Worm (Caenorhabditis elegans) whole organism, L1 larva: ENCODE measurements around the gene cutl-27.

Experiments
- C16A3.4 ChIP-seq: fragments of 150-350 bp; optimal IDR thresholded peaks from 2 replicates; lab custom pipeline; 2014; ENCODE audit warnings: missing biosample characterization, missing genetic modification characterization
- Y116A8C.19 ChIP-seq: sonication (generic microtip); optimal IDR thresholded peaks from 2 replicates; lab custom pipeline; 2016; ENCODE audit warnings: missing compliant biosample characterization, missing genetic modification characterization, borderline replicate concordance
- aha-1 ChIP-seq: fragments of 150-350 bp; optimal IDR thresholded peaks from 2 replicates; lab custom pipeline; 2014; ENCODE audit warnings: missing biosample characterization, missing genetic modification characterization
- alr-1 ChIP-seq: fragments of 200-800 bp; sonication (Bioruptor generic); optimal IDR thresholded peaks from 2 replicates; lab custom pipeline; 2018; ENCODE audit warnings: borderline replicate concordance, mild to moderate bottlenecking, missing genetic modification characterization, missing compliant biosample characterization
- blmp-1 ChIP-seq: fragments of 150-350 bp; optimal IDR thresholded peaks from 2 replicates; lab custom pipeline; 2014; ENCODE audit warnings: missing biosample characterization, missing genetic modification characterization
- ceh-8 ChIP-seq: fragments of 200-800 bp; sonication (Bioruptor generic); optimal IDR thresholded peaks from 2 replicates; lab custom pipeline; 2018; ENCODE audit warnings: mild to moderate bottlenecking, missing genetic modification characterization, moderate library complexity, missing compliant biosample characterization
- ceh-82 ChIP-seq, 3 experiments: fragments of 150-350 bp in 1 of 3; sonication (generic microtip) in 2 of 3; optimal IDR thresholded peaks; 2 replicates each; lab custom pipeline; 2014 to 2017; ENCODE audit warnings: missing biosample characterization in 3 of 3, missing genetic modification characterization in 3 of 3
- ceh-88 ChIP-seq: fragments of 200-800 bp; sonication (Bioruptor generic); IDR thresholded peaks from 2 replicates; pipeline ENCODE4 v1.3.6; 2022; ENCODE audit warnings: missing genetic modification characterization, missing compliant biosample characterization
- ceh-90 ChIP-seq: sonication (generic microtip); optimal IDR thresholded peaks from 2 replicates; lab custom pipeline; 2016; ENCODE audit warnings: missing genetic modification characterization, missing compliant biosample characterization
- dpl-1 ChIP-seq, 3 experiments: fragments of 150-350 bp in 2 of 3; sonication (generic microtip) in 1 of 3; optimal IDR thresholded peaks; 2 replicates each; lab custom pipeline; 2014 to 2017; ENCODE audit warnings: missing biosample characterization in 3 of 3, missing genetic modification characterization in 3 of 3, missing genetic modification reagents in 3 of 3
- dsc-1 ChIP-seq: sonication (generic microtip); optimal IDR thresholded peaks from 2 replicates; lab custom pipeline; 2016; ENCODE audit warnings: mild to moderate bottlenecking, missing genetic modification characterization, missing compliant biosample characterization
- efl-1 ChIP-seq, 4 experiments: fragments of 150-350 bp; optimal IDR thresholded peaks in 3 of 4; peaks in 1 of 4; 1 replicate in 1 of 4; 2 replicates in 3 of 4; lab custom pipeline; 2014; ENCODE audit warnings: missing biosample characterization in 2 of 4, missing genetic modification characterization in 2 of 4, missing genetic modification reagents in 2 of 4
- efl-3 ChIP-seq: fragments of 200-800 bp; sonication (Bioruptor generic); optimal IDR thresholded peaks from 2 replicates; lab custom pipeline; 2018; ENCODE audit warnings: mild to moderate bottlenecking, missing genetic modification characterization, missing compliant biosample characterization
- egl-27 ChIP-seq, 2 experiments: fragments of 150-350 bp in 1 of 2; sonication (generic microtip); optimal IDR thresholded peaks; 3 replicates each; lab custom pipeline; 2017 to 2018; ENCODE audit warnings: missing biosample characterization in 2 of 2, missing genetic modification characterization in 2 of 2, missing genetic modification reagents in 2 of 2
- elt-3 ChIP-seq, 6 experiments: fragments of 150-350 bp in 1 of 6; sonication (generic microtip); optimal IDR thresholded peaks; 2 replicates each; lab custom pipeline; 2017 to 2018; ENCODE audit warnings: missing biosample characterization in 6 of 6, missing genetic modification characterization in 6 of 6, inconsistent platforms in 1 of 6
- fkh-8 ChIP-seq: sonication (generic microtip); optimal IDR thresholded peaks from 2 replicates; lab custom pipeline; 2016; ENCODE audit warnings: mild to moderate bottlenecking, missing genetic modification characterization, missing compliant biosample characterization
- lin-13 ChIP-seq: fragments of 150-350 bp; optimal IDR thresholded peaks from 2 replicates; lab custom pipeline; 2014; ENCODE audit warnings: missing biosample characterization, missing genetic modification reagents, missing genetic modification characterization
- lin-14 ChIP-seq: fragments of 200-800 bp; sonication (Bioruptor generic); optimal IDR thresholded peaks from 2 replicates; lab custom pipeline; 2018; ENCODE audit warnings: mild to moderate bottlenecking, missing genetic modification characterization, moderate library complexity, missing compliant biosample characterization
- lin-35 ChIP-seq, 2 experiments: fragments of 150-350 bp; optimal IDR thresholded peaks; 2 replicates each; lab custom pipeline; 2014; ENCODE audit warnings: missing biosample characterization in 2 of 2, missing genetic modification characterization in 2 of 2, missing genetic modification reagents in 2 of 2
- lir-3 ChIP-seq: sonication (generic microtip); optimal IDR thresholded peaks from 2 replicates; lab custom pipeline; 2016; ENCODE audit warnings: mild to moderate bottlenecking, missing genetic modification characterization, moderate library complexity, missing compliant biosample characterization; ENCODE audit not compliant: poor library complexity
- mab-9 ChIP-seq: fragments of 200-800 bp; sonication (Bioruptor generic); IDR thresholded peaks from 2 replicates; pipeline ENCODE4 v1.3.6; 2022; ENCODE audit warnings: missing genetic modification reagents, missing genetic modification characterization, missing compliant biosample characterization
- nhr-19 ChIP-seq: fragments of 200-800 bp; sonication (Bioruptor generic); conservative IDR thresholded peaks from 2 replicates; pipeline ENCODE4 v1.3.6; 2022; ENCODE audit warnings: missing genetic modification characterization, missing compliant biosample characterization
- nhr-20 ChIP-seq: sonication (generic microtip); optimal IDR thresholded peaks from 2 replicates; lab custom pipeline; 2016; ENCODE audit warnings: mild to moderate bottlenecking, missing genetic modification characterization, missing compliant biosample characterization
- nhr-47 ChIP-seq: sonication (generic microtip); optimal IDR thresholded peaks from 2 replicates; lab custom pipeline; 2016; ENCODE audit warnings: mild to moderate bottlenecking, missing genetic modification characterization, moderate library complexity, missing compliant biosample characterization
- nhr-71 ChIP-seq: sonication (generic microtip); optimal IDR thresholded peaks from 2 replicates; lab custom pipeline; 2016; ENCODE audit warnings: mild to moderate bottlenecking, missing genetic modification characterization, moderate library complexity, missing compliant biosample characterization
- nhr-84 ChIP-seq: sonication (generic microtip); optimal IDR thresholded peaks from 2 replicates; lab custom pipeline; 2017; ENCODE audit warnings: missing biosample characterization, missing genetic modification characterization
- nhr-85 ChIP-seq: sonication (generic microtip); peaks from one replicate; lab custom pipeline; 2016; ENCODE audit warnings: missing genetic modification characterization, inconsistent platforms, missing compliant biosample characterization
- pax-3 ChIP-seq: fragments of 200-800 bp; sonication (Bioruptor generic); optimal IDR thresholded peaks from 2 replicates; lab custom pipeline; 2018; ENCODE audit warnings: mild to moderate bottlenecking, missing genetic modification characterization, moderate library complexity, missing compliant biosample characterization
- pqm-1 ChIP-seq: sonication (generic microtip); optimal IDR thresholded peaks from 3 replicates; lab custom pipeline; 2017; ENCODE audit warnings: missing biosample characterization, missing genetic modification characterization
- rnt-1 ChIP-seq: sonication (generic microtip); optimal IDR thresholded peaks from 2 replicates; lab custom pipeline; 2016; ENCODE audit warnings: mild to moderate bottlenecking, missing genetic modification characterization, moderate library complexity, missing compliant biosample characterization
- snu-23 ChIP-seq: sonication (generic microtip); optimal IDR thresholded peaks from 2 replicates; lab custom pipeline; 2016; ENCODE audit warnings: missing genetic modification characterization, missing compliant biosample characterization
- sox-4 ChIP-seq: sonication (generic microtip); optimal IDR thresholded peaks from 2 replicates; lab custom pipeline; 2016; ENCODE audit warnings: missing genetic modification characterization, missing compliant biosample characterization
- sptf-1 ChIP-seq: fragments of 150-350 bp; optimal IDR thresholded peaks from 2 replicates; lab custom pipeline; 2014; ENCODE audit warnings: missing biosample characterization, missing genetic modification characterization
- tbx-2 ChIP-seq: sonication (generic microtip); optimal IDR thresholded peaks from 2 replicates; lab custom pipeline; 2016; ENCODE audit warnings: missing genetic modification characterization, missing compliant biosample characterization
- tlp-1 ChIP-seq: fragments of 150-350 bp; optimal IDR thresholded peaks from 2 replicates; lab custom pipeline; 2014; ENCODE audit warnings: missing biosample characterization, missing genetic modification characterization
- xbp-1 ChIP-seq: sonication (generic microtip); optimal IDR thresholded peaks from 2 replicates; lab custom pipeline; 2016; ENCODE audit warnings: missing genetic modification characterization, missing compliant biosample characterization
- ztf-11 ChIP-seq, 2 experiments: sonication (generic microtip); optimal IDR thresholded peaks; 2 replicates each; lab custom pipeline; 2016 to 2017; ENCODE audit warnings: missing genetic modification characterization in 2 of 2, missing biosample characterization in 1 of 2, missing compliant biosample characterization in 1 of 2

The cutl-27 gene

ce11 chrIV:11893336-11893735 lies 15.0 kb downstream of the cutl-27 start:
- TF ChIP-seq ceh-88 (GFP tag; lab: Robert Waterston, UW) (no peak), pax-3 (tag; lab: Kevin White, UChicago) (peak; percentile 6), egl-27 (tag; optimal IDR thresholded peaks at IDR 0.05; lab: Kevin White, UChicago) (no peak), sox-4 (tag; lab: Kevin White, UChicago) (peak; percentile 21), dsc-1 (tag; lab: Kevin White, UChicago) (peak; percentile 90), fkh-8 (no peak), nhr-71 (peak; percentile 3), nhr-47 (tag; lab: Kevin White, UChicago) (peak; percentile 18)

- no peak for TF ChIP-seq ztf-11 (tag; optimal IDR thresholded peaks at IDR 0.05; lab: Kevin White, UChicago)
- peak; percentile 33 for TF ChIP-seq lin-14
- peak; percentile 67 for TF ChIP-seq nhr-20 (tag; lab: Kevin White, UChicago)
- no peak for TF ChIP-seq alr-1 (tag; lab: Kevin White, UChicago)
- no peak for TF ChIP-seq nhr-84 (tag; lab: Kevin White, UChicago)
- TF ChIP-seq efl-3, result no peak
- TF ChIP-seq nhr-71, result no peak
- TF ChIP-seq Y116A8C.19 (tag; lab: Kevin White, UChicago), result no peak
- no peak for TF ChIP-seq C16A3.4 (tag; lab: Kevin White, UChicago)
- peak; percentile 34 for TF ChIP-seq blmp-1 (tag; lab: Kevin White, UChicago)
- peak; percentile 14 for TF ChIP-seq snu-23
- TF ChIP-seq lin-13, result no peak
- no peak for TF ChIP-seq pqm-1 (tag; lab: Kevin White, UChicago)
- TF ChIP-seq pax-3 (tag; lab: Kevin White, UChicago), result no peak
- TF ChIP-seq rnt-1 (tag; lab: Kevin White, UChicago), result no peak
- TF ChIP-seq efl-1 (optimal IDR thresholded peaks at IDR 0.05; lab: Kevin White, UChicago), result no peak
- TF ChIP-seq efl-1 (GFP tag; optimal IDR thresholded peaks at IDR 0.05 in 1 of 2; lab: Kevin White, UChicago), result peak in 1 of 2 experiments; percentile 64
- TF ChIP-seq lin-35 (GFP tag; optimal IDR thresholded peaks at IDR 0.05; lab: Kevin White, UChicago), result peak in 1 of 2 experiments; percentile 41
- peak in 2 of 6 experiments; percentile 12 to 47 for TF ChIP-seq elt-3 (tag; optimal IDR thresholded peaks at IDR 0.05; lab: Kevin White, UChicago)
- no peak for TF ChIP-seq ceh-90 (tag; lab: Kevin White, UChicago)
- TF ChIP-seq ceh-82 (tag; optimal IDR thresholded peaks at IDR 0.05; lab: Kevin White, UChicago), result no peak
- peak; percentile 76 for TF ChIP-seq nhr-85
- TF ChIP-seq ceh-8, result no peak
- TF ChIP-seq, all 84 proteins: peak for 8
These were observed 19.4 kb downstream of the cutl-27 start for ce11 chrIV:11897710-11898109.

ce11 chrIV:11899358-11899757 lies 21.0 kb downstream of the cutl-27 start, which contains the start of gene nhr-43:
TSS of gene nhr-43 (plus strand) at chrIV:11899590.
- peak; percentile 28 for TF ChIP-seq nhr-20 (tag; lab: Kevin White, UChicago)
- no peak for TF ChIP-seq pax-3 (tag; lab: Kevin White, UChicago)
- TF ChIP-seq elt-3 (tag; optimal IDR thresholded peaks at IDR 0.05; lab: Kevin White, UChicago), result peak in 2 of 6 experiments; percentile 8 to 30
- TF ChIP-seq nhr-71, result peak; percentile 48
- no peak for TF ChIP-seq mab-9 (GFP tag; lab: Robert Waterston, UW)
- TF ChIP-seq blmp-1 (tag; lab: Kevin White, UChicago), result peak; percentile 62
- peak; percentile 72 for TF ChIP-seq nhr-85

- no peak for TF ChIP-seq sptf-1
- TF ChIP-seq blmp-1 (tag; lab: Kevin White, UChicago), result no peak
- TF ChIP-seq nhr-85, result peak; percentile 14
- no peak for TF ChIP-seq tbx-2 (tag; lab: Kevin White, UChicago)
- no peak for TF ChIP-seq tlp-1 (tag; lab: Kevin White, UChicago)
These were observed 22.1 kb downstream of the cutl-27 start for ce11 chrIV:11900399-11900798.

ce11 chrIV:11901215-11901614 lies 22.9 kb downstream of the cutl-27 start:
- TF ChIP-seq tbx-2 (tag; lab: Kevin White, UChicago) (peak; percentile 26), elt-3 (tag; optimal IDR thresholded peaks at IDR 0.05; lab: Kevin White, UChicago) (peak in 1 of 6 experiments; percentile 26), nhr-85 (peak; percentile 6), sox-4 (tag; lab: Kevin White, UChicago) (no peak), aha-1 (no peak), blmp-1 (tag; lab: Kevin White, UChicago) (peak; percentile 32), lir-3 (tag; lab: Kevin White, UChicago) (no peak), xbp-1 (tag; lab: Kevin White, UChicago) (no peak), nhr-20 (tag; lab: Kevin White, UChicago) (peak; percentile 37), snu-23 (peak; percentile 22), lin-35 (GFP tag; optimal IDR thresholded peaks at IDR 0.05; lab: Kevin White, UChicago) (peak in 1 of 2 experiments; percentile 32), pqm-1 (tag; lab: Kevin White, UChicago) (no peak), dsc-1 (tag; lab: Kevin White, UChicago) (no peak), lin-14 (no peak), dpl-1 (GFP tag; optimal IDR thresholded peaks at IDR 0.05; lab: Kevin White, UChicago) (no peak), nhr-19 (GFP tag; lab: Robert Waterston, UW) (0 out of 2 replicates have a peak, but pooled peaks have one; percentile 6), nhr-71 (peak; percentile 29)
